Fruit fly (Drosophila melanogaster): ENCODE data around the gene Atet.

The Atet gene

DNA sequence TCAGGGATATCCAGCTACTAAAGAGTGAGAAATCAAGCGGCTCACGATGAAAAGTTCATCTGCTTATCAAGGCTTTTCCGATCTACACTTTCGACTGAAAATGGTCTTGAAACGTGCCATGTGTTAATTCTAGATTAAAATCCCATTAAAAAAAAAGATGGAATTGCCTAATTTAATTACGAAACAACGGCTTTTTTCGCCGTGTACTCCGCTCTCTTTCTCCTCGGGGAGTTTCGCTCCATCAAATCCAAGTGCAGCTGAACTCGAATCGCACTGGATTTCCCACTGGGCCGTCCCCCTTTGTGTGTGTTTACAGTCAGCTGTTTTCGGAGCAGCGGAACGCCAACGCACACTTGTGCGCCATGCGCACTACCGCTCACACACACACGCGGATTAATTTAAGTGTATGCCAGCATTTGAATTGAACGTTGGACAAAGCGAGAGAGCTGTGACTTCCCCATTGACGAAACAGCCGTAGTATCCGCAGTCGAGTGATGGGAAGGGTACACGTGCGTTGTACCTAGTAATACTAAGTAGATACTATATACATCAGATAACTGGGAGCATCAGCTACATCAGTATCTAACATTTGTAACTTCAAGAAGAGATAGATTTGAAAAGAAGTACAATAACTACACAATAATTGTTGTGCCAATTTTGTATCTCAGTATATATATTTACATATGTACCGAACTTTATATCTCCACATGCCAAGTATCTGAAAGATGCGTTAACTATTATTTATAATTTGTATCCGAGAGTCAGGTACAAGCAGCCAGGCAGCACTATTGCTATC is 553 bp upstream of the Atet start (continued):
- peak; percentile 79 for TF ChIP-seq Atf-2 (GFP tag; optimal IDR thresholded peaks at IDR 0.05)
- peak; percentile 74 for TF ChIP-seq sug (tag; optimal IDR thresholded peaks at IDR 0.05)
- no peak for TF ChIP-seq ato (GFP tag; IDR thresholded peaks at IDR 0.05; ENCODE audit: partially characterized antibody)
- TF ChIP-seq stc (GFP tag; IDR thresholded peaks at IDR 0.05): peak; percentile 91
- TF ChIP-seq lilli (GFP tag; optimal IDR thresholded peaks at IDR 0.05): peak; percentile 70
- TF ChIP-seq CG3281 (GFP tag; optimal IDR thresholded peaks at IDR 0.05): peak; percentile 87
- peak; percentile 90 for TF ChIP-seq CG3726 (GFP tag; IDR thresholded peaks at IDR 0.05)
- TF ChIP-seq ttk (GFP tag; IDR thresholded peaks at IDR 0.05): peak; percentile 70
- peak; percentile 77 for TF ChIP-seq pum (GFP tag; optimal IDR thresholded peaks at IDR 0.05)
- no peak for TF ChIP-seq ac (GFP tag; optimal IDR thresholded peaks at IDR 0.05)
- TF ChIP-seq so (GFP tag; IDR thresholded peaks at IDR 0.05): peak; percentile 86
- peak; percentile 63 for TF ChIP-seq odd (GFP tag; optimal IDR thresholded peaks at IDR 0.05)

DNA sequence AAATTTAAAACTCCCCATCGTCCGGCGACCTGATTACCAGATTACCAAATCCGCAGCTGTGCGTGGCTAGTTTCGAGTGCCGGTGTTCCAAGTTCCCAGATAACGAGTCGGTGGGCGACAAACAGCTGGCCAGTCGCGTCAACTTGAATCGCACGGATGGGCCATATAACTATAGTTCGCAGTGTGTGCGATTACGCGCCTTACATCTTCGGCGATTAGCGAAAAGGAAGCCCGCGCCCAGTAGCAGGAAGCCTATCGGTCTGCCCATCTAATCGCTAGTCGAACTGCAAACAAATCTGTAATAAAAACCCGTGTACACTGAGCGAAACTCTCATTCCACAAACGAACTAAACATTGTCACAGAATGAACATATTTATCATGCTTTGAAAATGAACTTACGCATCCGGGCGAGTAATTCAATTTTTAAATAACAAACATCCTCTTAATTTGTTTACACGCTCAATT is 1.3 kb downstream of the Atet start:
- TF ChIP-seq CG6765 (GFP tag; optimal IDR thresholded peaks at IDR 0.05) (peak; percentile 0), stc (GFP tag; IDR thresholded peaks at IDR 0.05) (no peak), Pdp1 (GFP tag; optimal IDR thresholded peaks at IDR 0.05) (peak in 1 of 2 experiments; percentile 44), ato (GFP tag; IDR thresholded peaks at IDR 0.05; ENCODE audit: partially characterized antibody) (0 out of 2 replicates have a peak, but pooled peaks have one; percentile 9), zfh2 (GFP tag; optimal IDR thresholded peaks at IDR 0.05) (peak; percentile 38), CG13123 (GFP tag; optimal IDR thresholded peaks at IDR 0.05) (no peak), CG2120 (GFP tag; optimal IDR thresholded peaks at IDR 0.05) (peak; percentile 61), Gug (GFP tag; IDR thresholded peaks at IDR 0.05) (peak; percentile 24; the same call in 1 of the 4 replicates), CG18262 (tag; optimal IDR thresholded peaks at IDR 0.05) (peak; percentile 2), CG10274 (GFP tag; optimal IDR thresholded peaks at IDR 0.05) (no peak), gem (tag; optimal IDR thresholded peaks at IDR 0.05) (peak; percentile 21), CG17186 (GFP tag; optimal IDR thresholded peaks at IDR 0.05) (no peak), eyg (GFP tag; optimal IDR thresholded peaks at IDR 0.05) (peak; percentile 9), ind (GFP tag; optimal IDR thresholded peaks at IDR 0.05) (peak; percentile 13), CG9932 (GFP tag; IDR thresholded peaks at IDR 0.05) (0 out of 2 replicates have a peak, but pooled peaks have one; percentile 20), CG4424 (GFP tag; optimal IDR thresholded peaks at IDR 0.05) (no peak), zf30C (GFP tag; optimal IDR thresholded peaks at IDR 0.05) (peak; percentile 33), YL-1 (GFP tag; optimal IDR thresholded peaks at IDR 0.05) (no peak), CG3163 (GFP tag; optimal IDR thresholded peaks at IDR 0.05) (no peak), Dll (GFP tag; IDR thresholded peaks at IDR 0.05; ENCODE audit: partially characterized antibody) (0 out of 4 replicates have a peak, but pooled peaks have one; percentile 9), prd (optimal IDR thresholded peaks at IDR 0.05) (no peak), prd (GFP tag; IDR thresholded peaks at IDR 0.05) (peak; percentile 15; the same call in 1 of the 3 replicates), row (GFP tag; IDR thresholded peaks at IDR 0.05) (peak; percentile 41; the same call in 1 of the 3 replicates), Aef1 (GFP tag; IDR thresholded peaks at IDR 0.05) (0 out of 3 replicates have a peak, but pooled peaks have one; percentile 12), so (GFP tag; IDR thresholded peaks at IDR 0.05) (0 out of 3 replicates have a peak, but pooled peaks have one; percentile 24), CG30403 (GFP tag; optimal IDR thresholded peaks at IDR 0.05) (peak; percentile 47), sug (tag; optimal IDR thresholded peaks at IDR 0.05) (peak; percentile 86), Hey (tag; optimal IDR thresholded peaks at IDR 0.05) (peak; percentile 44), tna (GFP tag; IDR thresholded peaks at IDR 0.05; ENCODE audit: partially characterized antibody) (no peak), CG8765 (GFP tag; IDR thresholded peaks at IDR 0.05) (0 out of 2 replicates have a peak, but pooled peaks have one; percentile 18), CG7839 (tag; optimal IDR thresholded peaks at IDR 0.05) (peak; percentile 15), Hmr (GFP tag; optimal IDR thresholded peaks at IDR 0.05) (peak; percentile 22), CG8290 (GFP tag; optimal IDR thresholded peaks at IDR 0.05) (no peak), CG8290 (tag; optimal IDR thresholded peaks at IDR 0.05) (peak in 1 of 2 experiments; percentile 22), chif (GFP tag; optimal IDR thresholded peaks at IDR 0.05) (peak in 1 of 2 experiments; percentile 27), HmgZ (tag; optimal IDR thresholded peaks at IDR 0.05) (no peak), Scr (GFP tag; IDR thresholded peaks at IDR 0.05; ENCODE audit: partially characterized antibody) (peak; percentile 15; the same call in 1 of the 2 replicates), CG34376 (GFP tag; optimal IDR thresholded peaks at IDR 0.05) (peak; percentile 54), CG18599 (GFP tag; optimal IDR thresholded peaks at IDR 0.05) (peak; percentile 32)

Data from whole organism, embryonic.